Fruit fly (Drosophila melanogaster) whole organism, pupa: ENCODE results near the gene CecA2.

Source experiments
- CG10348 ChIP-seq: fragments of 200-800 bp; sonication (Bioruptor generic); IDR thresholded peaks from 2 replicates; pipeline ENCODE4 v1.3.6; 2022; ENCODE audit warnings: missing biosample characterization, missing genetic modification characterization
- CG12605 ChIP-seq: fragments of 200-800 bp; sonication (Bioruptor generic); IDR thresholded peaks from 2 replicates; pipeline ENCODE4 v1.3.6; 2022; ENCODE audit warnings: missing biosample characterization, missing genetic modification characterization
- CG13204 ChIP-seq: fragments of 200-800 bp; sonication (Bioruptor generic); optimal IDR thresholded peaks from 2 replicates; lab custom pipeline; 2018; ENCODE audit warnings: missing biosample characterization, mild to moderate bottlenecking, missing genetic modification characterization, moderate library complexity
- CG14655 ChIP-seq: fragments of 200-800 bp; sonication (Bioruptor generic); optimal IDR thresholded peaks from 3 replicates; lab custom pipeline; 2017; ENCODE audit warnings: mild to moderate bottlenecking, missing biosample characterization, missing genetic modification reagents, missing genetic modification characterization
- CG15710 ChIP-seq: fragments of 200-800 bp; sonication (Bioruptor generic); optimal IDR thresholded peaks from 2 replicates; lab custom pipeline; 2018; ENCODE audit warnings: missing biosample characterization, mild to moderate bottlenecking, missing genetic modification characterization, moderate library complexity
- CG17806 ChIP-seq: fragments of 200-800 bp; sonication (Bioruptor generic); optimal IDR thresholded peaks from 2 replicates; lab custom pipeline; 2018; ENCODE audit warnings: missing biosample characterization, mild to moderate bottlenecking, missing genetic modification characterization, moderate library complexity
- CG32121 ChIP-seq: fragments of 200-800 bp; sonication (Bioruptor generic); IDR thresholded peaks from 2 replicates; pipeline ENCODE4 v1.3.6; 2022; ENCODE audit warnings: missing biosample characterization, missing genetic modification characterization
- CG34367 ChIP-seq: fragments of 200-800 bp; sonication (Bioruptor generic); optimal IDR thresholded peaks from 2 replicates; lab custom pipeline; 2018; ENCODE audit warnings: missing biosample characterization, mild to moderate bottlenecking, missing genetic modification characterization
- CG4496 ChIP-seq: fragments of 200-800 bp; sonication (Bioruptor generic); IDR thresholded peaks from 3 replicates; pipeline ENCODE4 v1.3.6; 2022; ENCODE audit warnings: missing biosample characterization, missing genetic modification characterization
- CG8159 ChIP-seq: fragments of 200-800 bp; sonication (Bioruptor generic); optimal IDR thresholded peaks from 3 replicates; lab custom pipeline; 2018; ENCODE audit warnings: missing biosample characterization, mild to moderate bottlenecking, missing genetic modification characterization, moderate library complexity
- CG8301 ChIP-seq: fragments of 200-800 bp; sonication (Bioruptor generic); optimal IDR thresholded peaks from 2 replicates; lab custom pipeline; 2018; ENCODE audit warnings: missing biosample characterization, mild to moderate bottlenecking, missing genetic modification characterization
- CG9948 ChIP-seq: fragments of 200-800 bp; sonication (Bioruptor generic); optimal IDR thresholded peaks from 2 replicates; lab custom pipeline; 2018; ENCODE audit warnings: missing biosample characterization, mild to moderate bottlenecking, missing genetic modification characterization, moderate library complexity
- D1 ChIP-seq: fragments of 200-800 bp; sonication (Bioruptor generic); optimal IDR thresholded peaks from 2 replicates; lab custom pipeline; 2018; ENCODE audit warnings: missing biosample characterization, mild to moderate bottlenecking, missing genetic modification characterization, moderate library complexity
- EcR ChIP-seq: fragments of 200-800 bp; sonication (Bioruptor generic); optimal IDR thresholded peaks from 3 replicates; lab custom pipeline; 2019; ENCODE audit warnings: missing biosample characterization, missing genetic modification characterization, mild to moderate bottlenecking, moderate library complexity, missing genetic modification reagents
- Ets98B ChIP-seq: fragments of 200-800 bp; sonication (Bioruptor generic); IDR thresholded peaks from 2 replicates; pipeline ENCODE4 v1.3.6; 2022; ENCODE audit warnings: missing biosample characterization, missing genetic modification characterization
- Pif1A ChIP-seq: fragments of 200-800 bp; sonication (Bioruptor generic); optimal IDR thresholded peaks from 3 replicates; lab custom pipeline; 2016; ENCODE audit warnings: missing biosample characterization, missing genetic modification characterization
- Pif1B ChIP-seq: fragments of 200-800 bp; sonication (Bioruptor generic); optimal IDR thresholded peaks from 3 replicates; lab custom pipeline; 2016; ENCODE audit warnings: missing biosample characterization, missing genetic modification characterization
- Snoo ChIP-seq: fragments of 200-800 bp; sonication (Bioruptor generic); optimal IDR thresholded peaks from 3 replicates; lab custom pipeline; 2017; ENCODE audit warnings: missing biosample characterization, mild to moderate bottlenecking, missing genetic modification characterization, inconsistent platforms
- fd96Ca ChIP-seq: fragments of 200-800 bp; sonication (Bioruptor generic); IDR thresholded peaks from 3 replicates; pipeline ENCODE4 v1.3.6; 2022; ENCODE audit warnings: missing biosample characterization, missing genetic modification characterization
- gl ChIP-seq: fragments of 200-800 bp; sonication (Bioruptor generic); optimal IDR thresholded peaks from 2 replicates; lab custom pipeline; 2018; ENCODE audit warnings: missing biosample characterization, mild to moderate bottlenecking, missing genetic modification characterization
- rn ChIP-seq: fragments of 200-800 bp; sonication (Bioruptor generic); IDR thresholded peaks from 2 replicates; pipeline ENCODE4 v1.3.6; 2022; ENCODE audit warnings: missing biosample characterization, missing genetic modification characterization

Gene CecA2

dm6 chr3R:30208766-30209484 is 3.0 kb upstream of the CecA2 start, which contains the start of gene RpS7:
TSS of gene RpS7 (minus strand) at chr3R:30209020.
- TF ChIP-seq gl (tag; lab: Kevin White, UChicago) (peak; percentile 73), D1 (tag; lab: Kevin White, UChicago) (no peak), CG15710 (tag; lab: Kevin White, UChicago) (peak; percentile 45), Snoo (tag; lab: Kevin White, UChicago) (peak; percentile 80), Ets98B (peak; percentile 60), CG32121 (GFP tag; lab: Robert Waterston, UW) (peak; percentile 62), CG8159 (peak; percentile 44), CG17806 (tag; lab: Kevin White, UChicago) (no peak), CG10348 (no peak), CG4496 (GFP tag; lab: Robert Waterston, UW) (peak; percentile 85), Pif1B (peak; percentile 62), CG34367 (tag; lab: Kevin White, UChicago) (peak; percentile 65), CG13204 (peak; percentile 55), EcR (no peak), rn (0 out of 2 replicates have a peak, but pooled peaks have one; percentile 23), CG9948 (peak; percentile 18), CG14655 (peak; percentile 25), Pif1A (GFP tag; lab: Kevin White, UChicago) (peak; percentile 58), CG8301 (peak; percentile 32), CG12605 (GFP tag; lab: Robert Waterston, UW) (peak; percentile 59; the same call in 1 of the 2 replicates), fd96Ca (GFP tag; lab: Robert Waterston, UW) (no peak)

- TF ChIP-seq fd96Ca (GFP tag; lab: Robert Waterston, UW): no peak
- no peak for TF ChIP-seq D1 (tag; lab: Kevin White, UChicago)
- TF ChIP-seq CG13204: no peak
- TF ChIP-seq Pif1A (GFP tag; lab: Kevin White, UChicago): no peak
- no peak for TF ChIP-seq CG8301
- TF ChIP-seq CG32121 (GFP tag; lab: Robert Waterston, UW): no peak
- no peak for TF ChIP-seq CG34367 (tag; lab: Kevin White, UChicago)
- TF ChIP-seq Ets98B: no peak
- TF ChIP-seq CG9948: no peak
- TF ChIP-seq CG4496 (GFP tag; lab: Robert Waterston, UW): no peak
- TF ChIP-seq Pif1B: no peak
- no peak for TF ChIP-seq rn
- no peak for TF ChIP-seq CG12605 (GFP tag; lab: Robert Waterston, UW)
- TF ChIP-seq CG8159: no peak
- TF ChIP-seq CG17806 (tag; lab: Kevin White, UChicago): no peak
- no peak for TF ChIP-seq Snoo (tag; lab: Kevin White, UChicago)
- no peak for TF ChIP-seq CG10348
- no peak for TF ChIP-seq gl (tag; lab: Kevin White, UChicago)
Observed at dm6 chr3R:30209648-30210047, 2.3 kb upstream of the CecA2 start, which contains the start of gene Anp. TSS of gene Anp (plus strand) at chr3R:30209948.

DNA sequence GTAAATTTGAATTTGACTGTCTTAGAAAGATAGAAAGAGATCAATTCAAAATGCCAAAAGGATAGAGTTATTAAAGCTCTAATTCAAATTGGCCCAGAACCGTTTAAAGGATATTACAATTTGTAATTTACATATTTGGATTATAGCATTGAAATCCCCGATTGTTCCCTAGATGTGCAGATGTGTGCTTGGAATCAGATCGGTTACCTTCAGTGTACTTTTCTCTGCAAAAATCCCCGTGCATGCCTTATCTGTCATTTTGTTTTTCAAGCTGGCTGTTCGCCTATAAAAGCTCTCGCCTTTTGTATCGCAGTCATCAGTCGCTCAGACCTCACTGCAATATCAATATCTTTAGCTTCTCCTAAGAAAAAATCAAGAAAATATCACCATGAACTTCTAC is 1.4 kb upstream of the CecA2 start, which contains the start of gene CecA1:
TSS of gene CecA1 (plus strand) at position 315 of the 400 bp plus-strand sequence.
- no peak for TF ChIP-seq CG14655
- no peak for TF ChIP-seq fd96Ca (GFP tag; lab: Robert Waterston, UW)

DNA sequence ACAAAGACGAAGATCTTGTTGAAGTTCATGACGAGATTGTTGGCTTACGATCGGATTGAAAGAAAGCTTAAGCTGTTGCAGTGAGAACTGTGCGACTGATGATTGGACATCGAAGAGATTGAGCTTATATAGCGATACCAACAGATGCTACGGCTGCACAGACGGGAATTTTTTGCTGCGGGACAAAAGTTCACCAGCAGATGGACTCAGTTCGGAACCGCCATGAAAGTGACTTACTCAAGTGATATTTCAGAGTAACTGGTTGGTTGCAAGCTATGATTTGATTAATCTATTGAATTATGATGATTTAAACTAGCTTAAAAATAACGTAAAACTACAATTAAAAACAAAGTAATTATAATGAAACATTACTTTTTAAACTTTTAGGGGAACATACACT is 1.7 kb downstream of the CecA2 start, which contains the start of gene CecB:
TSS of gene CecB (minus strand) at position 101 of the 400 bp plus-strand sequence.
- TF ChIP-seq fd96Ca (GFP tag; lab: Robert Waterston, UW) (no peak), Ets98B (no peak), Pif1B (no peak), D1 (tag; lab: Kevin White, UChicago) (no peak), CG8159 (no peak), CG12605 (GFP tag; lab: Robert Waterston, UW) (no peak), CG13204 (no peak)

DNA sequence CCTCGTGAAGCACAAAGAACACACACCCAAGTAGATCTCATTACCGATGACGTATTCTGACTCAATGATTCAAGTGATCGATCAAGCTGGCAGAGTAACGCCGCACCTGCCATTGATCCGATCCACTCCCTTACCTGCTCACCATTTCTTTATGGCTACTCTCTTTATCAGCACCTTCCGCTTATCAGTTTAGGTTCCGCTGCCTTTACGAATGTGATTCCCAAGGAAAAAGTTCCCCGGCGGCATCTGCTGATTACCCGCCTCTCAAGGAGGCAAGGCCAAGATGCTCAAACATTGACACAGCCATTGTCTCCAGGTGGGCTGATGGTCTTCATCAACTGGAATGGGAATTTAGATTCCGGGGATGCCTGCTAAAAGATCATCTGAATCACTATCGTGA is 3.1 kb downstream of the CecA2 start:
- TF ChIP-seq gl (tag; lab: Kevin White, UChicago) (no peak), Ets98B (no peak), CG15710 (tag; lab: Kevin White, UChicago) (no peak), CG14655 (no peak), Pif1B (no peak), D1 (tag; lab: Kevin White, UChicago) (no peak)

dm6 chr3R:30216210-30216609 is 4.3 kb downstream of the CecA2 start, which contains the start of gene CecC:
TSS of gene CecC (plus strand) at chr3R:30216484.
- TF ChIP-seq CG9948 (no peak), CG8159 (no peak), gl (tag; lab: Kevin White, UChicago) (no peak), CG8301 (no peak), CG12605 (GFP tag; lab: Robert Waterston, UW) (no peak)

- no peak for TF ChIP-seq CG10348
- no peak for TF ChIP-seq gl (tag; lab: Kevin White, UChicago)
- TF ChIP-seq CG15710 (tag; lab: Kevin White, UChicago): no peak
- TF ChIP-seq CG13204: no peak
- TF ChIP-seq CG9948: no peak
- no peak for TF ChIP-seq CG4496 (GFP tag; lab: Robert Waterston, UW)
- no peak for TF ChIP-seq CG14655
- TF ChIP-seq fd96Ca (GFP tag; lab: Robert Waterston, UW): no peak
- no peak for TF ChIP-seq Pif1B
- TF ChIP-seq CG34367 (tag; lab: Kevin White, UChicago): no peak
- TF ChIP-seq CG8301: no peak
- no peak for TF ChIP-seq CG32121 (GFP tag; lab: Robert Waterston, UW)
- no peak for TF ChIP-seq rn
- no peak for TF ChIP-seq EcR
- no peak for TF ChIP-seq D1 (tag; lab: Kevin White, UChicago)
- TF ChIP-seq CG12605 (GFP tag; lab: Robert Waterston, UW): no peak
- no peak for TF ChIP-seq Ets98B
- TF ChIP-seq Pif1A (GFP tag; lab: Kevin White, UChicago): no peak
- no peak for TF ChIP-seq CG17806 (tag; lab: Kevin White, UChicago)
- TF ChIP-seq, all 21 proteins: peak for 0
Observed at dm6 chr3R:30222236-30222635, 10.3 kb downstream of the CecA2 start.
